Worm (Caenorhabditis elegans): Measurements from ENCODE around the gene pas-6.

Gene pas-6

ce11 chrV:5606255-5606654, 22.1 kb upstream of the pas-6 start, which contains the start of gene CD4.1:
CD4.1 (plus strand) TSS chrV:5606555.
- TF ChIP-seq ztf-23 (GFP tag; IDR thresholded peaks at IDR 0.05): no peak
- TF ChIP-seq flt-1 (GFP tag; IDR thresholded peaks at IDR 0.05): no peak
- no peak for TF ChIP-seq med-1 (GFP tag; optimal IDR thresholded peaks at IDR 0.05; ENCODE audit: insufficient read depth)
- no peak for TF ChIP-seq ref-1 (GFP tag; conservative IDR thresholded peaks at IDR 0.05)
- no peak for TF ChIP-seq T22C8.4 (GFP tag; IDR thresholded peaks at IDR 0.05)
- TF ChIP-seq tab-1 (GFP tag; IDR thresholded peaks at IDR 0.05): no peak
- no peak for TF ChIP-seq ztf-29 (GFP tag; IDR thresholded peaks at IDR 0.05)
- TF ChIP-seq cog-1 (tag; optimal IDR thresholded peaks at IDR 0.05): no peak
- TF ChIP-seq klf-2 (GFP tag; conservative IDR thresholded peaks at IDR 0.05): no peak

DNA sequence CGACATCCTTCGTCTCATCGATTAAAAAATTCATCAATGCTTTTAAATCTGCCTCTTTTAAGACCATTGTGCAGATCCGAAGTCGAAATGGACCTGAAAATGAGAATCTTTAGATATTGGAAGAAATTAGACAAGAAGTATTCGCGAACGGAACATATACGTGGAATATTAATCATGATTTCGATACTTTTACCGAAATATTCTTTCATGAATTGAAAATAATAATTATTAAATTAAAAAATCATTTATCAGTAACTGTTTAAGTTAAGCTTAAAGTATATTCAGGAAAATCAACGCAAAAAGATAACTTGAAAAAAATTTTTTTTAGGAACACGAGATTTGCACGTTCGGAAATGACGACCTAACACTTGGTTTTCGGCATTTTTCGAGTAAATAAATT, 17.1 kb upstream of the pas-6 start, which contains the start of gene CD4.8:
TSS of gene CD4.8 (minus strand) at position 101 of the 400 bp plus-strand sequence.
- TF ChIP-seq cog-1 (tag; optimal IDR thresholded peaks at IDR 0.05) (no peak), med-1 (GFP tag; optimal IDR thresholded peaks at IDR 0.05; ENCODE audit: insufficient read depth) (no peak), flt-1 (GFP tag; IDR thresholded peaks at IDR 0.05) (no peak), ref-1 (GFP tag; conservative IDR thresholded peaks at IDR 0.05) (no peak), klf-2 (GFP tag; conservative IDR thresholded peaks at IDR 0.05) (no peak), ztf-23 (GFP tag; IDR thresholded peaks at IDR 0.05) (no peak), T22C8.4 (GFP tag; IDR thresholded peaks at IDR 0.05) (no peak), tab-1 (GFP tag; IDR thresholded peaks at IDR 0.05) (no peak), ztf-29 (GFP tag; IDR thresholded peaks at IDR 0.05) (no peak)

ce11 chrV:5596391-5597030, 12.4 kb upstream of the pas-6 start, which contains the start of gene zhit-1:
zhit-1 (minus strand) TSS chrV:5596551.
- no peak for TF ChIP-seq ztf-29 (GFP tag; IDR thresholded peaks at IDR 0.05)
- no peak for TF ChIP-seq T22C8.4 (GFP tag; IDR thresholded peaks at IDR 0.05)
- TF ChIP-seq klf-2 (GFP tag; conservative IDR thresholded peaks at IDR 0.05): no peak
- no peak for TF ChIP-seq cog-1 (tag; optimal IDR thresholded peaks at IDR 0.05)
- no peak for TF ChIP-seq flt-1 (GFP tag; IDR thresholded peaks at IDR 0.05)
- no peak for TF ChIP-seq ref-1 (GFP tag; conservative IDR thresholded peaks at IDR 0.05)
- no peak for TF ChIP-seq tab-1 (GFP tag; IDR thresholded peaks at IDR 0.05)
- no peak for TF ChIP-seq med-1 (GFP tag; optimal IDR thresholded peaks at IDR 0.05; ENCODE audit: insufficient read depth)
- TF ChIP-seq ztf-23 (GFP tag; IDR thresholded peaks at IDR 0.05): no peak

DNA sequence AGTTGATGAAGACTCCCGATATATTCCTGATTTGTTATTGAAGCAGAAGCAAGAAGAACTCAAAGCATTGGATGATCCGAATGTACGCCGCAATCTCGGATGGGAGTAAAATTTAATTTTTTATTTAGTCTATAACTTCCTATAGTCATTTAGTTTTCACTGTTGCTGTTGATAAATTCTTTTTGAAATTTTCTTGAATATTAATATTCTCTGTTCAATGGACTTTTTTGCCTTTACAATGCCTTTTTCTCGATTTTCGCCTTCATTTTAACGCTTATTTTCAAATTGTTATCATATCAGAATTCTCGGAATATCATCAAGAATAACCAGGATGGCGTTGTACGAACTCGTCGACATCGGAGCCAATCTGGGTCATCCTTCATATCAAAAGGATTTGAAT, 10.2 kb upstream of the pas-6 start, which contains the start of gene crn-2:
TSS of gene crn-2 (plus strand) at position 301 of the 400 bp plus-strand sequence.
- no peak for TF ChIP-seq ref-1 (GFP tag; conservative IDR thresholded peaks at IDR 0.05)
- TF ChIP-seq ztf-29 (GFP tag; IDR thresholded peaks at IDR 0.05): no peak
- TF ChIP-seq cog-1 (tag; optimal IDR thresholded peaks at IDR 0.05): no peak
- no peak for TF ChIP-seq med-1 (GFP tag; optimal IDR thresholded peaks at IDR 0.05; ENCODE audit: insufficient read depth)
- no peak for TF ChIP-seq T22C8.4 (GFP tag; IDR thresholded peaks at IDR 0.05)
- no peak for TF ChIP-seq klf-2 (GFP tag; conservative IDR thresholded peaks at IDR 0.05)
- TF ChIP-seq tab-1 (GFP tag; IDR thresholded peaks at IDR 0.05): no peak
- TF ChIP-seq ztf-23 (GFP tag; IDR thresholded peaks at IDR 0.05): no peak
- no peak for TF ChIP-seq flt-1 (GFP tag; IDR thresholded peaks at IDR 0.05)

ce11 chrV:5593406-5593805, 9.3 kb upstream of the pas-6 start, which contains the start of gene mrpl-48:
mrpl-48 (plus strand) TSS chrV:5593706.
- TF ChIP-seq klf-2 (GFP tag; conservative IDR thresholded peaks at IDR 0.05): no peak
- TF ChIP-seq cog-1 (tag; optimal IDR thresholded peaks at IDR 0.05): no peak
- TF ChIP-seq med-1 (GFP tag; optimal IDR thresholded peaks at IDR 0.05; ENCODE audit: insufficient read depth): no peak
- no peak for TF ChIP-seq ztf-29 (GFP tag; IDR thresholded peaks at IDR 0.05)
- TF ChIP-seq tab-1 (GFP tag; IDR thresholded peaks at IDR 0.05): no peak
- no peak for TF ChIP-seq T22C8.4 (GFP tag; IDR thresholded peaks at IDR 0.05)
- no peak for TF ChIP-seq ztf-23 (GFP tag; IDR thresholded peaks at IDR 0.05)
- TF ChIP-seq ref-1 (GFP tag; conservative IDR thresholded peaks at IDR 0.05): no peak
- TF ChIP-seq flt-1 (GFP tag; IDR thresholded peaks at IDR 0.05): no peak

- TF ChIP-seq klf-2 (GFP tag; conservative IDR thresholded peaks at IDR 0.05): no peak
- no peak for TF ChIP-seq med-1 (GFP tag; optimal IDR thresholded peaks at IDR 0.05; ENCODE audit: insufficient read depth)
- TF ChIP-seq T22C8.4 (GFP tag; IDR thresholded peaks at IDR 0.05): no peak
- TF ChIP-seq ztf-23 (GFP tag; IDR thresholded peaks at IDR 0.05): peak; percentile 41; the same call in 1 of the 2 replicates
- peak; percentile 45 for TF ChIP-seq cog-1 (tag; optimal IDR thresholded peaks at IDR 0.05)
- TF ChIP-seq tab-1 (GFP tag; IDR thresholded peaks at IDR 0.05): peak; percentile 12; the same call in 1 of the 2 replicates
- TF ChIP-seq ztf-29 (GFP tag; IDR thresholded peaks at IDR 0.05): no peak
- 0 out of 2 replicates have a peak, but pooled peaks have one; percentile 59 for TF ChIP-seq flt-1 (GFP tag; IDR thresholded peaks at IDR 0.05)
- TF ChIP-seq ref-1 (GFP tag; conservative IDR thresholded peaks at IDR 0.05): no peak
Measured at ce11 chrV:5592323-5592722, 8.2 kb upstream of the pas-6 start, which contains the start of gene vps-37. vps-37 (plus strand) TSS chrV:5592700.

- no peak for TF ChIP-seq ref-1 (GFP tag; conservative IDR thresholded peaks at IDR 0.05)
- no peak for TF ChIP-seq T22C8.4 (GFP tag; IDR thresholded peaks at IDR 0.05)
Measured at ce11 chrV:5591887-5592286, 7.7 kb upstream of the pas-6 start.

DNA sequence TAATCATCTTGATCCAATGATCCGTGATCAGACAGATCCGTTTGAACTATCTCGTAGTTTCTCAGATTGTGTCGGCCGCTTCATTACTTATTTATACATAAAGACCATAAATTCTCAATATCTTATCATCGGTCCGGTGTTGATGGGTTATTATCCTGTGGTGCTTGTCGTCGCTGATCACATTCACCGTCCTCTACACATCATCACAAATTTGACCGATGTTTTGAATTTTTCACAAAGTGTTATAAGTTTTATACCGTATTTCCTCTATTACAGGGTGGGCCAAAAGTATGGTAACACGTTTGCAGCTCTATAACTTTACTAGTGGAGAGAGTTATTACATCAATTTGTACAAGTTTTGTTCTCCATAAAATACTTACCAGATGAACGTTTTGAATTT, 3.8 kb upstream of the pas-6 start:
- TF ChIP-seq klf-2 (GFP tag; conservative IDR thresholded peaks at IDR 0.05) (no peak), med-1 (GFP tag; optimal IDR thresholded peaks at IDR 0.05; ENCODE audit: insufficient read depth) (no peak)

DNA sequence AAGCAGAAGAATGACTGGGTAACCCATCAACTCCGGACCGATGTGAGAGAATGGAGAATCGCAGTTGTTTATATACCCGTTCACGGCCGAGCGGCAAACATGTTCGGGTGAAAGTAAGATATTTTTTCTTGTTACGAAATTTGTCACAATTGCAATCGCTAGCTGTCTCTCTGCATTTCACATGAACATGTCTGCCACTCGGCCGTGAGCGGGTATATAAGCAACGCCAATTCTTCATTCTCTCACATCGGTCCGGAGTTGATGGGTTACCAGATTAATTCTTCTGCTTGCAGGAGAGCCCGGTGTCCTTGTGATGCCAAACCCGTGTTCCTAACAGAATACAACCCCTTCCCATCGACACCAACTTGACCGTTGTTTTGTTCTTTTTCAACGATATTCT, 2.9 kb upstream of the pas-6 start:
- TF ChIP-seq flt-1 (GFP tag; IDR thresholded peaks at IDR 0.05): no peak
- no peak for TF ChIP-seq cog-1 (tag; optimal IDR thresholded peaks at IDR 0.05)
- TF ChIP-seq ztf-29 (GFP tag; IDR thresholded peaks at IDR 0.05): no peak
- no peak for TF ChIP-seq ref-1 (GFP tag; conservative IDR thresholded peaks at IDR 0.05)
- TF ChIP-seq ztf-23 (GFP tag; IDR thresholded peaks at IDR 0.05): no peak
- TF ChIP-seq med-1 (GFP tag; optimal IDR thresholded peaks at IDR 0.05; ENCODE audit: insufficient read depth): no peak
- no peak for TF ChIP-seq tab-1 (GFP tag; IDR thresholded peaks at IDR 0.05)
- TF ChIP-seq T22C8.4 (GFP tag; IDR thresholded peaks at IDR 0.05): no peak
- TF ChIP-seq klf-2 (GFP tag; conservative IDR thresholded peaks at IDR 0.05): no peak

DNA sequence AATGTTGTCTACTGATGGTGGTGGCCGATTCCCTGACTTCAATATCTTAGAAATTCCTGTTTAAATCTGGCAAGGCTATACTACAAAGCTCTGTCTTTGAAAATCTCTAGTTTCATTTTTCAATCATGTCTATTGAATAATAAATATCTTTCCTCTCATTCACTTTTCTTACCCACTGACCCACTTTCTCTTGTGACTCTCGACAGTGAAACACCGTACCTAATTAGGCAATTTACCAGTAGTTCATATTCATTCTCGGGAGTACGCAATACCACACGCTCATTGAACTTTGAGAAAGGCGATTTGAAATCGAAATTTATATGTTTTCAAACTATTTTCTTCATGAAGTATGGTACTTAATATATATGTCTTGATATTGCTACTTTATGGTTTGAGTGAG, 690 bp upstream of the pas-6 start, which contains the start of gene CD4.11:
TSS of gene CD4.11 (plus strand) at position 301 of the 400 bp plus-strand sequence.
- no peak for TF ChIP-seq T22C8.4 (GFP tag; IDR thresholded peaks at IDR 0.05)
- TF ChIP-seq tab-1 (GFP tag; IDR thresholded peaks at IDR 0.05): no peak
- TF ChIP-seq cog-1 (tag; optimal IDR thresholded peaks at IDR 0.05): no peak
- no peak for TF ChIP-seq ztf-23 (GFP tag; IDR thresholded peaks at IDR 0.05)
- TF ChIP-seq ref-1 (GFP tag; conservative IDR thresholded peaks at IDR 0.05): no peak
- no peak for TF ChIP-seq klf-2 (GFP tag; conservative IDR thresholded peaks at IDR 0.05)
- TF ChIP-seq med-1 (GFP tag; optimal IDR thresholded peaks at IDR 0.05; ENCODE audit: insufficient read depth): no peak
- TF ChIP-seq ztf-29 (GFP tag; IDR thresholded peaks at IDR 0.05): no peak
- TF ChIP-seq flt-1 (GFP tag; IDR thresholded peaks at IDR 0.05): no peak
